Worm (Caenorhabditis elegans): ENCODE data around the gene C05B5.2.

Gene C05B5.2

DNA sequence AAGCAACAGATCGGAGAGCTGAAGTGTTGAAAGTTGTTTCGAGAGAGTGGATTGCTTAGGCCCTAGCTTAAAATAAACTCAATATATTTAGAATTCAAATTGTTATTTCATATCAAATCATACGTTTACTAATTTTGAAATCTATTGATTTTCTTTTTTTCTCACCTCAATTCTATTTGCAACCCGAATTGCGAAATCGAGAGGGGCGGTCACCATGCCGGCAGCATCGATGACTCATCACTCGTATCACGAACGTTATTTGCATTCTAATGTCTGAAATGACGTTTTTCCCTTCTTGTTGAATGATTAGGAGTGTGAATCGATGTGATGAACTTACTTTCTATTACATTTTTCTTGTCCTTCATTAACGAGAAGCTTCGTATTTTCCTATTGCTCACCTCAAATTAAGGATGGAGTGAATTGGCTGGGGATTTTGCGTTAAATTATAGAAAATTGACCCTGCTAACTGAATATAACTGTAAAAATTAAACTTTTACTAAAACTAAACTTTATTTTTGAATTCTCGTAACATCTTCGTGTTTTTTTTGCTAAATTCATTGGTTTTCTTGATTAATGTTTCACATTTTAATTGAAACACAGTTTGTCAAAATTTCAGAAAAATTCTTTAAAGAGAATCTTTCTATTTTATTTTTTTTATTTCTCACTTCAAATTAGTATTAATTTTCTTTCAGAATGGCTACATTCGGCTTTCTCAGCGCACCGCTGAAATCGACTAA is 43.5 kb downstream of the C05B5.2 start, which contains the start of gene alx-1 (continued):
- no peak for TF ChIP-seq hmg-20 (GFP tag; IDR thresholded peaks at IDR 0.05)
- no peak for TF ChIP-seq F22D6.2 (tag; optimal IDR thresholded peaks at IDR 0.05)
- no peak for TF ChIP-seq F39B2.1 (GFP tag; IDR thresholded peaks at IDR 0.05)
- TF ChIP-seq rec-8 (tag; optimal IDR thresholded peaks at IDR 0.05), result no peak
- TF ChIP-seq chd-7 (tag; optimal IDR thresholded peaks at IDR 0.05), result no peak
- TF ChIP-seq madf-6 (GFP tag; IDR thresholded peaks at IDR 0.05), result no peak
- no peak for TF ChIP-seq ceh-58 (GFP tag; IDR thresholded peaks at IDR 0.05)
- TF ChIP-seq snpc-4 (GFP tag; optimal IDR thresholded peaks at IDR 0.05), result no peak
- peak in 1 of 4 experiments; percentile 9 for TF ChIP-seq snpc-4 (tag; optimal IDR thresholded peaks at IDR 0.05)
- no peak for TF ChIP-seq let-526 (GFP tag; IDR thresholded peaks at IDR 0.05)
- no peak for TF ChIP-seq bed-2 (GFP tag; IDR thresholded peaks at IDR 0.05)
- TF ChIP-seq rpc-1 (optimal IDR thresholded peaks at IDR 0.05), result no peak
- TF ChIP-seq rpc-1 (tag; optimal IDR thresholded peaks at IDR 0.05), result no peak
- TF ChIP-seq cebp-1 (GFP tag; IDR thresholded peaks at IDR 0.05), result peak; percentile 97
- peak; percentile 99 for TF ChIP-seq cebp-1 (tag; optimal IDR thresholded peaks at IDR 0.05)
- no peak for TF ChIP-seq hlh-26 (GFP tag; conservative IDR thresholded peaks at IDR 0.05)
- TF ChIP-seq lir-1 (GFP tag; conservative IDR thresholded peaks at IDR 0.05), result no peak
- no peak for TF ChIP-seq Y95B8A.8 (GFP tag; IDR thresholded peaks at IDR 0.05)

DNA sequence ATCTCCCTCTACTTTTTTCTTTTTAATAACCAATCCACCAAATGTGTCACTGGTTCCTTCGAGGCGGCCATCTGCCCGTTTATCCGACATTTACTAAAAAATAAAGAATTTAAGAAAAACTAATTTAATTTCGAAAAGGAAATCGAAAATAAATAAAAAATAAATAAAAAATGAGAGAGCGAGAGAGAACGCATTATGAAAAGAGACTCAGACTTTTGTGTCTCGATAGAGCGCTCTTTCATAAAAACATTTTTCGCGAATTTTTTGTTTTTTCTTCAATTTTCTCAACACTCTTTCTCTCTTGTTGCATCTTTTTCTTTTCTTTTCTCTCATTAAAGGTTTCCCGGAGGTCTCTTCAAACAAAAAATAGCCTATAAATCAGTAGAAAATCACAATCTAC is 44.2 kb downstream of the C05B5.2 start, which contains the start of gene mog-1:
Gene mog-1 (minus strand): TSS at position 93 of the 400 bp plus-strand sequence.
- no peak for TF ChIP-seq lir-1 (GFP tag; conservative IDR thresholded peaks at IDR 0.05)
- peak; percentile 63; the same call in 1 of the 2 replicates for TF ChIP-seq hmg-1.2 (GFP tag; IDR thresholded peaks at IDR 0.05)

DNA sequence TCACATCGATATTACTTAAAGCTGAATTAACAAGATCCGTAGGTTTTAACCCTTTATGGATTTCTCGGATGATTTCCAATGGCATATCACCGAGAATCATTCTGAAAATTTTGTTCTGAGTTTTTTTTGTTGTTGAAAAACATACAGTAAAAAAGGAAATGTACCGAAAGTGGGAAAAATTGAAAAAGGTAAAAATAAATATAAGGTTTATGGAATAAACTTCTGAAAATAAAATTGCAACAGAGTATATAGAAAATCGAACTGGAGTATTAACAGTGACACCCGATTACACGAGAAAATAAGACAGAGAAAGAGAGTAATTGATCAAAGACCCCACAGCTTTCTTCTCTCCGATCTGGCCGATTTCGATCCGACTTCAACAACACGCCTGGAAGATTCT is 48.5 kb downstream of the C05B5.2 start, which contains the start of gene K03H1.11:
Gene K03H1.11 (minus strand): TSS at position 101 of the 400 bp plus-strand sequence.
- no peak for TF ChIP-seq lsy-27 (tag; optimal IDR thresholded peaks at IDR 0.05; ENCODE audit: borderline replicate concordance, insufficient read depth)
- no peak for TF ChIP-seq ceh-40 (GFP tag; IDR thresholded peaks at IDR 0.05)
- no peak for TF ChIP-seq athp-1 (tag; optimal IDR thresholded peaks at IDR 0.05)
- no peak for TF ChIP-seq cebp-2 (GFP tag; IDR thresholded peaks at IDR 0.05)
- no peak for TF ChIP-seq repo-1 (tag; optimal IDR thresholded peaks at IDR 0.05)
- no peak for TF ChIP-seq zfh-2 (GFP tag; conservative IDR thresholded peaks at IDR 0.05)
- TF ChIP-seq madf-10 (tag; optimal IDR thresholded peaks at IDR 0.05), result no peak
- no peak for TF ChIP-seq ceh-58 (GFP tag; IDR thresholded peaks at IDR 0.05)
- TF ChIP-seq mcd-1 (GFP tag; IDR thresholded peaks at IDR 0.05), result no peak
- TF ChIP-seq unc-62 (GFP tag; optimal IDR thresholded peaks at IDR 0.05), result no peak
- no peak for TF ChIP-seq nhr-27 (tag; optimal IDR thresholded peaks at IDR 0.05)
- no peak for TF ChIP-seq bed-1 (GFP tag; IDR thresholded peaks at IDR 0.05)
- no peak for TF ChIP-seq dpff-1 (tag; optimal IDR thresholded peaks at IDR 0.05)

DNA sequence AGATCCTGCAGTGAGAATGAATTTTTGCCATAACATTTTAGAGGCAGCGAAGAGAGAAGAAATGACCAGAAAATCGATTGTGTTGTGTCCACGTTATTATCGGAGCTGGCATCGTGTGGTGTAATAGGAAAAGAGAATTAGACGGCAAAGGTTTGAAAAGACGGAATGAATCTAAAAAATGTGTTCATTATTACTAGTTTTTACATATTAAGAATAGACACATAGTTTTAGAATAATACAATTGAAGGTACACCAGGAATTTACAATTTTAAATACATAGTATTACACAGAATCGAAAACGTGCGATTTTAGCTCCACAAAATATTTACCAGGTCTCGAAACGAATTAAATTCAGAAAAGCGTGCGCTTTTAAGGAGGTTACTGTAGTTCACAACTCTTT is 50.1 kb downstream of the C05B5.2 start, which contains the start of gene K03H1.13:
Gene K03H1.13 (minus strand): TSS at position 101 of the 400 bp plus-strand sequence.
- TF ChIP-seq egrh-3 (GFP tag; IDR thresholded peaks at IDR 0.05) (no peak), lsy-27 (tag; optimal IDR thresholded peaks at IDR 0.05; ENCODE audit: borderline replicate concordance, insufficient read depth) (no peak), bed-1 (GFP tag; IDR thresholded peaks at IDR 0.05) (no peak), hmg-1.2 (GFP tag; IDR thresholded peaks at IDR 0.05) (peak; percentile 24; the same call in 1 of the 2 replicates)

Measured in whole organism, young adult.